Worm (Caenorhabditis elegans): ENCODE measurements around the gene skr-4.

DNA sequence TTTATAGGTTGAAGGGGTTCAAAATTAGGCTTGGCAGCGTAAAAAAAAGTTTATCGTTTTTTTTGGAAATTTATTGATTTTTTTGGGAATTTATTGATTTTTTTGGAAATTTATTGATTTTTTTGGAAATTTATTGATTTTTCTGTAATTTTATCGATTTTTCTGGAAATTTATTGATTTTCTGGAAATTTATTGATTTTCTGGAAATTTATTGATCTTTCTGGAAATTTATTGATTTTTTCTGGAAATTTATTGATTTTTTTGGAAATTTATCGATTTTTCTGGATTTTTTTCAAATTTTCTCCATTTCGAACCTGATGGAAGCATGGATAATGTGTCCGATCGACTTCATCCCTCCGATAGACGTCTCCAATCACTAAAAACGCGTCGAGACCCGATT is 19.2 kb upstream of the skr-4 start:
- TF ChIP-seq pha-4 (tag; optimal IDR thresholded peaks at IDR 0.05): no peak
- TF ChIP-seq lsy-2 (tag; optimal IDR thresholded peaks at IDR 0.05): no peak
